Worm (Caenorhabditis elegans): Measurements from ENCODE around the gene scl-17.
"Not testable (repeated sequence)": the region's sequence is repeated elsewhere in the genome, so short reads cannot be mapped to it uniquely, and the experiment has no call there.

Gene scl-17

DNA sequence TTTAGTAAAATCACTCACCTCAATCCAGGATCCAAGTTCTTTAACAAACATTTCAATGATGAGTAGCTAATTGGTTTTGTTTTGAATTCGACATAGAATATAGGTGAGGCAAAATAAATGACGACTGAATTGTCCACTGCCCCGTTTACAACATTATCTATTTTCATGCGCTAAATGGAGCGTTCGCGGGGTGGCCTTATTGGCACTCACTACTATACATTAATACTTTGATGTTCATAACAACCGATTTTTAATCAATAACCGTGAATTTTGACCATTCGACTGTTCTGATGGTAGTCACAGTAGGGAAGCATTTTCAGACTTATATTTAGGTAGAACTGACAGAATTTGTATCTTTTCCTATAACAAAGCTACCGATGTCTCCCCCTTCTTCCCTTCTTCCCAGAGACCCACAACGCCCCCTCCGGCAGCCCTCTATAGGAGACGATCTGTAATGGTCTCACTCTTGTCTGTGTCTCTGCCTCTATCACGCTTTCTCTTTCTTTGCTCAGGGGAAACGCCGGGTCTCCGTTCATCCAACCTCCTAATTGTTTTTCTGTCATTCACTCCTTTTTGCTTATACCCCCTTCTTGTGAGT lies 1.8 kb downstream of the scl-17 start, which contains the start of gene Y51H7C.12:
TSS of gene Y51H7C.12 (minus strand) at position 51 of the 598 bp plus-strand sequence.
- not testable (repeated sequence) for TF ChIP-seq C34F6.9, lsy-2, skn-1 (tag; optimal IDR thresholded peaks at IDR 0.05)

DNA sequence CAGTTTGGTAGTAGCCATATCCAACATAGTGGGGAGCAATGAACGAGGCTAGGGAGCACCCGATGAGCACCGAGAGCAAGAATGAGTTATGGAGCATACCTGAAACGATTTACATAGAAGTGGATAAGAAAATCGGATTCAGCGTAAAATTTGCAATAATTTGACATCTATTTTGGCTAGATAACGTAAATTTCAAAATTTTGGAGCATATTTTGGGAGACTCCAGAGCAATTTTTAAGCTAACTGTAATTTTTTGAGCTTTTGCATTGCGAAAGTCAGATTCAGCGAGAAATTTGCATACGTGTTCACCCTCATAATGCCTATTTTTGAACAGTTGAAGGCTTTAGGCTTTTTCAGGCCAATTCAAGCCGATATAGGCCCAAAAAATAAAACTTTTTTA lies 21.4 kb downstream of the scl-17 start, which contains the start of gene Y51H7C.13:
TSS of gene Y51H7C.13 (minus strand) at position 101 of the 400 bp plus-strand sequence.
- TF ChIP-seq lin-13 (GFP tag; optimal IDR thresholded peaks at IDR 0.05) (no peak), ztf-4 (tag; optimal IDR thresholded peaks at IDR 0.05) (no peak)

DNA sequence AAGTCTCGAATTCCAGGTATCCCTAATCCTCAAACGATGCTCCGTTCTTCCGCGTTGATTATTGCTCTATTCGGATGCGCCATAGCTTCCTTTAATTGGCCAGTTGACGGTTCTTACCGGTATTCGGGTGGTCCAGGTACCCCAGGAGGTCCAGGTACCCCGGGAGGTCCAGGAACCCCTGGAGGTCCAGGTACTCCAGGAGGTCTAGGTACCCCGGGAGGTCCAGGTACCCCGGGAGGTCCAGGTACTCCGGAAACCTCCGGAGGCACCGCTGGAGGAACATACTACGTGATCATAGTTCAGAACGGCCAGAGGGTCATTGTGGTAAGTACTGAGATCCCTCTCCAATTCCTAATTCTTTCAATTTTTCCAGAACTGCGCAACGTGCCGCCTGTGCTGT lies 22.7 kb downstream of the scl-17 start, which contains the start of gene Y51H7C.1:
TSS of gene Y51H7C.1 (plus strand) at position 17 of the 400 bp plus-strand sequence.
- TF ChIP-seq peb-1 (tag; optimal IDR thresholded peaks at IDR 0.05); lsy-2 (tag; optimal IDR thresholded peaks at IDR 0.05); blmp-1 (tag; optimal IDR thresholded peaks at IDR 0.05; ENCODE audit: insufficient read depth): not testable (repeated sequence)

DNA sequence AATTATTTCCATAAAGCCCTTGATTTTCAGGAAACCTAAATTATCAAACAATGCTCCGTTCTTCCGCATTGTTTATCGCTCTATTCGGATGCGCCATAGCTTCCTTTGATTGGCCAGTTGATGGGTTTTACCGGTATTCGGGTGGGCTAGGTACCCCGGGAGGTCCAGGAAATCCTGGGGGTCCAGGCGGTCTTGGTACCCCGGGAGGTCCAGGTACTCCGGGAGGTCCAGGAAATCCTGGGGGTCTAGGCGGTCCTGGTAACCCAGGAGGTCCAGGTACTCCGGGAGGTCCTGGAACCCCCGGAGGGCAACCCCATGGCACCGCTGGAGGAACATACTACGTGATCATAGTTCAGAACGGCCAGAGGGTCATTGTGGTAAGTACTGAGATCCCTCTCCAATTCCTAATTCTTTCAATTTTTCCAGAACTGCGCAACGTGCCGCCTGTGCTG lies 25.5 kb downstream of the scl-17 start, which contains the start of gene H17B01.2:
TSS of gene H17B01.2 (plus strand) at position 51 of the 452 bp plus-strand sequence.
- no peak for TF ChIP-seq crh-2 (tag; optimal IDR thresholded peaks at IDR 0.05)

DNA sequence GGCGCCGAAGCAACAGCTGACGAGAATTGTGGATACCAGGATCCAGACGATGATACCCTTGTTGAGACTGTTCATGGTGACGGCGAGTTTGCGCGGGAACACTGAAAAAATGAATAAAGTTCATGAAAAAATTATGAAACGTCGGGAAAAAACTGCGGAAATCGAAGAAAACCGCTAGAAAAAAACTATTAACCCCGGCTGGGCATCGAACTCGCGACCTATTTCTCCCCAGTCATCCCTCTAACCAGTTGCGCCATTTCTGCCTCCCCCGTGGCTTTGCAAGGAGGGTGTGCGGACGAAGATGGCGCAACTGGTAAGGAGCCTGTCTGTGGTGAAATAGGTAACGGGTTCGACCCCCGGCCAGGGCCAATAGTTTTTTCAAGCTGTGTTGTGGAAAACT lies 28.5 kb downstream of the scl-17 start, which contains the start of gene H17B01.5:
TSS of gene H17B01.5 (minus strand) at position 101 of the 400 bp plus-strand sequence.
- TF ChIP-seq unc-55 (GFP tag; optimal IDR thresholded peaks at IDR 0.05) (no peak), skn-1 (tag; optimal IDR thresholded peaks at IDR 0.05) (no peak), nhr-237 (tag; optimal IDR thresholded peaks at IDR 0.05) (no peak), C34F6.9 (tag; optimal IDR thresholded peaks at IDR 0.05) (no peak), zag-1 (tag; optimal IDR thresholded peaks at IDR 0.05) (no peak), nhr-10 (tag; optimal IDR thresholded peaks at IDR 0.05) (no peak), ama-1 (optimal IDR thresholded peaks at IDR 0.05) (no peak), unc-39 (tag; optimal IDR thresholded peaks at IDR 0.05) (no peak), lin-39 (tag; optimal IDR thresholded peaks at IDR 0.05) (no peak)

DNA sequence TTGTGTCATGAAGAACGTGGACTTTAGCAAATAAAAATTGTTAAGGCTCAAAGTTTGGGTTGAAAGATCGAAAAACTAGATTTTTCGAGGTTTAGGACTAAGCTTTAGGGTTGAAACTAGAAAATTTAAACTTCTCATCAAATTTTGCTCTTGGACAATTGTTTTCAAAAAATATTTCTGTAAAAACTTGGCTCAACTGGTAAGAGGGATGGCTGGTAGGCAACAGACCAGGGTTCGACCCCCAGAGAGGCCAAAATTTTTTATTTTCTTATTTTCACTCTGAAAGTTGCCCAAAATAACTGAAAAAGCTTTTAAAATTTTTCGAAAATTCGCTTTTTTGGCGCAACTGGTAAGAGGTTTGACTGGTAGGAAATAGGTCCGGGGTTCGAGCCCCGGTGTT lies 29.8 kb downstream of the scl-17 start:
- no peak for TF ChIP-seq unc-62 (GFP tag; optimal IDR thresholded peaks at IDR 0.05)
- TF ChIP-seq aly-2 (tag; optimal IDR thresholded peaks at IDR 0.05): no peak
- TF ChIP-seq egl-27 (tag; optimal IDR thresholded peaks at IDR 0.05): no peak
- no peak for TF ChIP-seq R02D3.7 (tag; optimal IDR thresholded peaks at IDR 0.05)
- TF ChIP-seq Y55F3AM.14 (GFP tag; optimal IDR thresholded peaks at IDR 0.05): no peak
- TF ChIP-seq peb-1 (tag; optimal IDR thresholded peaks at IDR 0.05): no peak
- no peak for TF ChIP-seq mab-5 (tag; optimal IDR thresholded peaks at IDR 0.05)
- TF ChIP-seq lin-13 (GFP tag; optimal IDR thresholded peaks at IDR 0.05): no peak
- TF ChIP-seq nhr-23 (tag; optimal IDR thresholded peaks at IDR 0.05): no peak
- no peak for TF ChIP-seq mbf-1 (tag; optimal IDR thresholded peaks at IDR 0.05)
- TF ChIP-seq gmeb-1 (tag; optimal IDR thresholded peaks at IDR 0.05): no peak
- no peak for TF ChIP-seq C34F6.9 (tag; optimal IDR thresholded peaks at IDR 0.05)
- TF ChIP-seq F13H6.1 (tag; optimal IDR thresholded peaks at IDR 0.05): no peak
- no peak for TF ChIP-seq ceh-16 (tag; optimal IDR thresholded peaks at IDR 0.05)
- no peak for TF ChIP-seq blmp-1 (tag; optimal IDR thresholded peaks at IDR 0.05; ENCODE audit: insufficient read depth)
- no peak for TF ChIP-seq unc-55 (GFP tag; optimal IDR thresholded peaks at IDR 0.05)
- TF ChIP-seq dmd-4 (tag; optimal IDR thresholded peaks at IDR 0.05): no peak
- TF ChIP-seq crh-2 (tag; optimal IDR thresholded peaks at IDR 0.05): no peak

DNA sequence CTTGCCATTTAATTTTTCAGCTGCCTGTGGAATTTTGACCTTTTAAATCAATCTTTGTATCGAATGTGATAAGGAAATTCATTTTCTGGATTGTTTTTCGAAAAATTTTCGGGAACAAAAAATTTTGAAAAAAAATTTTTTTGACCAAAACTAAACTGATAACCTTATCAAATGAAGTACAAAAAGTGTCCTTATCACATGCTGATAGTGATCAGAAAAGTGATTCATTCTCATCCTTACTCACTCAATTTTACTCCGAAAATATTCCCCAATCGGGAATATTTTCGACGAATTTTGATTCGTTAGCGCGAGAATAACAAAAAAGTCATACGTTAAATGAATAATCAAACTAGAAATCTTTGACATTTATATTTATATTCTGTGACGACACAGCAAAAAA lies 30.3 kb downstream of the scl-17 start:
- no peak for TF ChIP-seq elt-1 (tag; optimal IDR thresholded peaks at IDR 0.05)
- TF ChIP-seq nhr-23 (tag; optimal IDR thresholded peaks at IDR 0.05): no peak
- no peak for TF ChIP-seq ceh-16 (tag; optimal IDR thresholded peaks at IDR 0.05)
- TF ChIP-seq unc-39 (tag; optimal IDR thresholded peaks at IDR 0.05): no peak
- no peak for TF ChIP-seq F13H6.1 (tag; optimal IDR thresholded peaks at IDR 0.05)
- no peak for TF ChIP-seq mbf-1 (tag; optimal IDR thresholded peaks at IDR 0.05)
- no peak for TF ChIP-seq lsy-2 (tag; optimal IDR thresholded peaks at IDR 0.05)
- TF ChIP-seq sma-9 (GFP tag; optimal IDR thresholded peaks at IDR 0.05): no peak
- TF ChIP-seq sma-9 (tag; optimal IDR thresholded peaks at IDR 0.05): no peak
- peak; percentile 90 for TF ChIP-seq fos-1 (tag; optimal IDR thresholded peaks at IDR 0.05)
- no peak for TF ChIP-seq lin-39 (tag; optimal IDR thresholded peaks at IDR 0.05)
- no peak for TF ChIP-seq aly-2 (tag; optimal IDR thresholded peaks at IDR 0.05)
- TF ChIP-seq ama-1 (optimal IDR thresholded peaks at IDR 0.05): no peak
- no peak for TF ChIP-seq ceh-82 (tag; optimal IDR thresholded peaks at IDR 0.05)
- no peak for TF ChIP-seq nhr-21 (tag; optimal IDR thresholded peaks at IDR 0.05)
- TF ChIP-seq sma-3 (GFP tag; optimal IDR thresholded peaks at IDR 0.05): no peak
- TF ChIP-seq ztf-4 (tag; optimal IDR thresholded peaks at IDR 0.05): no peak
- TF ChIP-seq ZK546.5 (tag; optimal IDR thresholded peaks at IDR 0.05): no peak
- TF ChIP-seq skn-1 (tag; optimal IDR thresholded peaks at IDR 0.05): peak; percentile 31
- peak; percentile 4 for TF ChIP-seq gmeb-1 (tag; optimal IDR thresholded peaks at IDR 0.05)
- TF ChIP-seq Y55F3AM.14 (GFP tag; optimal IDR thresholded peaks at IDR 0.05): no peak
- no peak for TF ChIP-seq ztf-11 (tag; optimal IDR thresholded peaks at IDR 0.05)

All from whole organism, L2 larva.